Worm (Caenorhabditis elegans): ENCODE data around the gene F44E5.1.

Gene F44E5.1

ce11 chrII:11782493-11782892, 8.1 kb upstream of the F44E5.1 start, which contains the start of gene F43G6.16:
Gene F43G6.16 (minus strand): TSS chrII:11782633.
- TF ChIP-seq unc-130 (GFP tag; optimal IDR thresholded peaks at IDR 0.05): peak; percentile 87
- peak; percentile 50 for TF ChIP-seq mes-2 (tag; optimal IDR thresholded peaks at IDR 0.05; ENCODE audit: poor library complexity, severe bottlenecking)
- TF ChIP-seq duxl-1 (tag; optimal IDR thresholded peaks at IDR 0.05; ENCODE audit: poor library complexity): peak; percentile 19
- no peak for TF ChIP-seq nhr-77 (tag; optimal IDR thresholded peaks at IDR 0.05)
- peak; percentile 46; the same call in 1 of the 2 replicates for TF ChIP-seq snpc-1.2 (GFP tag; IDR thresholded peaks at IDR 0.05)
- peak in 1 of 2 experiments; percentile 94 for TF ChIP-seq lsy-2 (tag; optimal IDR thresholded peaks at IDR 0.05)
- peak; percentile 98 for TF ChIP-seq lin-38 (GFP tag; IDR thresholded peaks at IDR 0.05)
- no peak for TF ChIP-seq egl-43 (GFP tag; IDR thresholded peaks at IDR 0.05)
- TF ChIP-seq ceh-44 (GFP tag; IDR thresholded peaks at IDR 0.05): peak; percentile 75; the same call in 1 of the 2 replicates
- peak; percentile 90 for TF ChIP-seq F49E8.2 (tag; optimal IDR thresholded peaks at IDR 0.05; ENCODE audit: borderline replicate concordance)
- TF ChIP-seq Y48G9A.11 (GFP tag; IDR thresholded peaks at IDR 0.05): peak; percentile 73

DNA sequence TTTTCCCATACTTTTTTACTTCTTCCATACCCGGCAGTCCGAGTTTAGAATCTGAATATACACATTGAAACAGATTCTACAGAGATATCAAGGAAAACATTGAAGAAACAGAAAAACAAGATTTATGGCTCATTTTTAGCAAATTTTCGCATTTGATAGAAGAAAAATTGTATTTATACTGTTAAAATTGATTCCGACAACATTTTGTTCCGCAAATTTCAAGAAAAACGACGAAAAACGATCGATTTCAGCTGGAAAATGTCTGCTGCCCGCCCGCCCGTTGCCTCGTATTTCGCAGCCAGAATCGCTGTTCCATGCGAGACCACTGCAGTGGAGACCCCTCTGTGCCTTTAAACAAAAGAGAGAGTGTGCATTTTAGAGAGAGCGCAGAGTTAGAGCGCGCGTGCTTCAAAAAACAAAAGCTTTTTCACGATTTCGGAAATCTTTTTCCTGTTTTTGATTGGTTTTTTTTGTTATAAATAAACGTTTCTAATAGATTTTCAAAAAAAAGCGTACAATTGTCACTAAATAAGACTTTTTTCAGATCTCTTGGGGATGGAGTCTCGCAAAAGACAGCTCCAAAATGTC, 3.6 kb upstream of the F44E5.1 start, which contains the start of the genes patr-1 and dna-2:
Gene patr-1 (minus strand): TSS at position 51 of the 588 bp plus-strand sequence.
Gene dna-2 (plus strand): TSS at position 538 of the 588 bp plus-strand sequence.
- TF ChIP-seq F26F4.8 (GFP tag; conservative IDR thresholded peaks at IDR 0.05) (no peak), nhr-41 (GFP tag; IDR thresholded peaks at IDR 0.05) (no peak), dve-1 (tag; optimal IDR thresholded peaks at IDR 0.05; ENCODE audit: insufficient read depth) (peak; percentile 37), ctbp-1 (GFP tag; IDR thresholded peaks at IDR 0.05) (no peak), nhr-102 (tag; optimal IDR thresholded peaks at IDR 0.05) (no peak), unc-130 (GFP tag; optimal IDR thresholded peaks at IDR 0.05) (peak; percentile 37), unc-39 (tag; optimal IDR thresholded peaks at IDR 0.05) (no peak), snpc-4 (tag; optimal IDR thresholded peaks at IDR 0.05) (no peak), hlh-30 (tag; optimal IDR thresholded peaks at IDR 0.05; ENCODE audit: insufficient read depth) (peak; percentile 64), mdl-1 (tag; optimal IDR thresholded peaks at IDR 0.05) (peak; percentile 23 to 65), egl-43 (GFP tag; IDR thresholded peaks at IDR 0.05) (no peak), Y105C5A.15 (GFP tag; IDR thresholded peaks at IDR 0.05) (no peak), nhr-28 (tag; optimal IDR thresholded peaks at IDR 0.05) (peak; percentile 28), lim-7 (GFP tag; IDR thresholded peaks at IDR 0.05) (no peak), ZK546.5 (tag; optimal IDR thresholded peaks at IDR 0.05) (no peak), set-16 (GFP tag; IDR thresholded peaks at IDR 0.05) (0 out of 2 replicates have a peak, but pooled peaks have one; percentile 6), skn-1 (tag; optimal IDR thresholded peaks at IDR 0.05) (no peak), mxl-3 (GFP tag; optimal IDR thresholded peaks at IDR 0.05) (no peak), D1046.2 (GFP tag; IDR thresholded peaks at IDR 0.05) (no peak), lir-3 (tag; optimal IDR thresholded peaks at IDR 0.05) (no peak), ztf-7 (tag; optimal IDR thresholded peaks at IDR 0.05) (no peak), hlh-11 (tag; optimal IDR thresholded peaks at IDR 0.05) (peak; percentile 59), madf-9 (GFP tag; conservative IDR thresholded peaks at IDR 0.05) (no peak), ZK337.2 (GFP tag; IDR thresholded peaks at IDR 0.05) (no peak), nhr-76 (tag; optimal IDR thresholded peaks at IDR 0.05) (no peak), nhr-42 (GFP tag; IDR thresholded peaks at IDR 0.05) (peak; percentile 19; the same call in 1 of the 2 replicates), Y48G9A.11 (GFP tag; IDR thresholded peaks at IDR 0.05) (no peak), lin-39 (tag; optimal IDR thresholded peaks at IDR 0.05) (no peak), dmd-6 (GFP tag; IDR thresholded peaks at IDR 0.05) (no peak), daf-12 (tag; optimal IDR thresholded peaks at IDR 0.05) (no peak), unc-62 (GFP tag; optimal IDR thresholded peaks at IDR 0.05 in 1 of 2) (peak in 1 of 2 experiments; percentile 59), unc-62 (tag; optimal IDR thresholded peaks at IDR 0.05) (no peak), lin-1 (GFP tag; IDR thresholded peaks at IDR 0.05) (no peak), nhr-10 (tag; optimal IDR thresholded peaks at IDR 0.05) (no peak), sdz-12 (GFP tag; optimal IDR thresholded peaks at IDR 0.05) (no peak), daf-16 (GFP tag; optimal IDR thresholded peaks at IDR 0.05) (no peak), daf-16 (tag; optimal IDR thresholded peaks at IDR 0.05) (no peak), ceh-20 (GFP tag; IDR thresholded peaks at IDR 0.05) (no peak), ceh-28 (tag; optimal IDR thresholded peaks at IDR 0.05) (no peak), attf-4 (tag; optimal IDR thresholded peaks at IDR 0.05) (no peak), spr-3 (GFP tag; optimal IDR thresholded peaks at IDR 0.05) (no peak)
